Fruit fly (Drosophila melanogaster): ENCODE measurements around the gene CG11594.
A peak's percentile ranks its signal among the peaks of the same experiment; 100 is the strongest.

Gene CG11594

dm6 chr3L:4040247-4040925 is 14.6 kb upstream of the CG11594 start, which contains the start of the genes CG11593 and Rcd5 (continued):
- TF ChIP-seq MTF-1 (GFP tag; optimal IDR thresholded peaks at IDR 0.05; ENCODE audit: borderline replicate concordance), result no peak
- no peak for TF ChIP-seq CG7963 (GFP tag; IDR thresholded peaks at IDR 0.05; ENCODE audit: partially characterized antibody)
- TF ChIP-seq Dref (GFP tag; IDR thresholded peaks at IDR 0.05), result 0 out of 2 replicates have a peak, but pooled peaks have one; percentile 31
- peak; percentile 9 for TF ChIP-seq CHES-1-like (GFP tag; optimal IDR thresholded peaks at IDR 0.05)
- no peak for TF ChIP-seq pb (GFP tag; optimal IDR thresholded peaks at IDR 0.05)
- TF ChIP-seq CG4730 (GFP tag; IDR thresholded peaks at IDR 0.05), result peak; percentile 72
- peak; percentile 78 for TF ChIP-seq croc (GFP tag; conservative IDR thresholded peaks at IDR 0.05)
- no peak for TF ChIP-seq Nf-YC (tag; optimal IDR thresholded peaks at IDR 0.05)
- no peak for TF ChIP-seq lilli (GFP tag; optimal IDR thresholded peaks at IDR 0.05)
- peak; percentile 67 for TF ChIP-seq Max (GFP tag; optimal IDR thresholded peaks at IDR 0.05)
- TF ChIP-seq CG11504 (tag; optimal IDR thresholded peaks at IDR 0.05), result no peak
- TF ChIP-seq Sry-δ (GFP tag; optimal IDR thresholded peaks at IDR 0.05), result no peak
- peak; percentile 63 for TF ChIP-seq CG9727 (GFP tag; optimal IDR thresholded peaks at IDR 0.05)
- TF ChIP-seq CG11398 (GFP tag; optimal IDR thresholded peaks at IDR 0.05), result no peak
- TF ChIP-seq ind (GFP tag; optimal IDR thresholded peaks at IDR 0.05), result peak; percentile 72
- peak; percentile 87 for TF ChIP-seq phol (tag; optimal IDR thresholded peaks at IDR 0.05)
- TF ChIP-seq amos (GFP tag; IDR thresholded peaks at IDR 0.05; ENCODE audit: partially characterized antibody), result peak; percentile 13; the same call in 1 of the 2 replicates
- peak; percentile 33 for TF ChIP-seq cato (GFP tag; optimal IDR thresholded peaks at IDR 0.05; ENCODE audit: borderline replicate concordance)
- no peak for TF ChIP-seq Opbp (GFP tag; IDR thresholded peaks at IDR 0.05; ENCODE audit: partially characterized antibody)
- no peak for TF ChIP-seq CG2875 (GFP tag; optimal IDR thresholded peaks at IDR 0.05)
- TF ChIP-seq pzg (GFP tag; optimal IDR thresholded peaks at IDR 0.05), result peak; percentile 66
- TF ChIP-seq Doc2 (GFP tag; IDR thresholded peaks at IDR 0.05), result 0 out of 2 replicates have a peak, but pooled peaks have one; percentile 33
- TF ChIP-seq CG4854 (GFP tag; optimal IDR thresholded peaks at IDR 0.05), result no peak
- TF ChIP-seq Mes4 (GFP tag; optimal IDR thresholded peaks at IDR 0.05), result no peak
- TF ChIP-seq CG11085 (GFP tag; IDR thresholded peaks at IDR 0.05), result peak; percentile 22; the same call in 1 of the 2 replicates
- peak; percentile 59 for TF ChIP-seq CG3407 (GFP tag; optimal IDR thresholded peaks at IDR 0.05)
- TF ChIP-seq Scr (GFP tag; IDR thresholded peaks at IDR 0.05; ENCODE audit: partially characterized antibody), result peak; percentile 28; the same call in 1 of the 2 replicates
- TF ChIP-seq knrl (GFP tag; IDR thresholded peaks at IDR 0.05; ENCODE audit: partially characterized antibody), result peak; percentile 53; the same call in 2 of the 3 replicates
- no peak for TF ChIP-seq gcm (GFP tag; optimal IDR thresholded peaks at IDR 0.05)
- TF ChIP-seq CG10959 (GFP tag; IDR thresholded peaks at IDR 0.05), result no peak
- peak; percentile 76 for TF ChIP-seq CG30403 (GFP tag; optimal IDR thresholded peaks at IDR 0.05)
- no peak for TF ChIP-seq sqz (GFP tag; optimal IDR thresholded peaks at IDR 0.05)
- TF ChIP-seq kni (GFP tag; optimal IDR thresholded peaks at IDR 0.05), result no peak
- peak; percentile 58 for TF ChIP-seq Meics (GFP tag; optimal IDR thresholded peaks at IDR 0.05)
- peak; percentile 39 for TF ChIP-seq Dp (GFP tag; optimal IDR thresholded peaks at IDR 0.05)
- TF ChIP-seq cwo (GFP tag; optimal IDR thresholded peaks at IDR 0.05), result no peak
- TF ChIP-seq cas (GFP tag; IDR thresholded peaks at IDR 0.05), result peak; percentile 45; the same call in 1 of the 2 replicates
- peak; percentile 83 for TF ChIP-seq CoRest (tag; optimal IDR thresholded peaks at IDR 0.05)
- TF ChIP-seq CG9817 (tag; optimal IDR thresholded peaks at IDR 0.05), result peak; percentile 77
- no peak for TF ChIP-seq sim (GFP tag; IDR thresholded peaks at IDR 0.05)
- peak; percentile 42; the same call in 1 of the 2 replicates for TF ChIP-seq gsb (GFP tag; IDR thresholded peaks at IDR 0.05)
- TF ChIP-seq peb (GFP tag; IDR thresholded peaks at IDR 0.05), result no peak; the same call in 1 of the 2 replicates
- TF ChIP-seq CG17359 (tag; optimal IDR thresholded peaks at IDR 0.05), result no peak
- peak; percentile 79 for TF ChIP-seq stwl (tag; optimal IDR thresholded peaks at IDR 0.05)
- peak; percentile 27; the same call in 1 of the 2 replicates for TF ChIP-seq CG5953 (GFP tag; IDR thresholded peaks at IDR 0.05)
- TF ChIP-seq CG16813 (GFP tag; IDR thresholded peaks at IDR 0.05; ENCODE audit: partially characterized antibody), result peak; percentile 49; the same call in 2 of the 3 replicates
- no peak for TF ChIP-seq ac (GFP tag; optimal IDR thresholded peaks at IDR 0.05)
- TF ChIP-seq CG7357 (GFP tag; IDR thresholded peaks at IDR 0.05), result peak; percentile 77

All from whole organism, embryonic.